Fruit fly (Drosophila melanogaster) whole organism, embryonic: ENCODE results near the gene CG15247.
A peak's percentile ranks its signal among the peaks of the same experiment; 100 is the strongest.

ENCODE experiments used
- B-H2 ChIP-seq: fragments of 200-800 bp; sonication (Bioruptor generic); optimal IDR thresholded peaks from 2 replicates; lab custom pipeline; 2018; ENCODE audit warnings: missing biosample characterization, mild to moderate bottlenecking, missing genetic modification characterization
- Blimp-1 ChIP-seq: fragments of 200-800 bp; sonication (Bioruptor generic); optimal IDR thresholded peaks from 3 replicates; lab custom pipeline; 2018; ENCODE audit warnings: missing biosample characterization, missing genetic modification characterization, mild to moderate bottlenecking, moderate library complexity, missing genetic modification reagents
- CG11504 ChIP-seq: fragments of 200-800 bp; sonication (Bioruptor generic); optimal IDR thresholded peaks from 3 replicates; lab custom pipeline; 2019; ENCODE audit warnings: missing biosample characterization, mild to moderate bottlenecking, missing genetic modification characterization, moderate library complexity
- CG11695 ChIP-seq: fragments of 200-800 bp; sonication (Bioruptor generic); IDR thresholded peaks from 3 replicates; pipeline ENCODE4 v1.3.6; 2022; ENCODE audit warnings: missing biosample characterization, missing genetic modification characterization
- CG11696 ChIP-seq: fragments of 200-800 bp; sonication (Bioruptor generic); IDR thresholded peaks from 2 replicates; pipeline ENCODE4 v1.3.6; 2022; ENCODE audit warnings: missing biosample characterization, missing genetic modification characterization
- CG12104 ChIP-seq: fragments of 200-800 bp; sonication (Bioruptor generic); optimal IDR thresholded peaks from 3 replicates; lab custom pipeline; 2016; ENCODE audit warnings: missing biosample characterization, missing genetic modification characterization
- CG12942 ChIP-seq: fragments of 200-800 bp; sonication (Bioruptor generic); optimal IDR thresholded peaks from 3 replicates; lab custom pipeline; 2016; ENCODE audit warnings: missing biosample characterization, missing genetic modification characterization
- CG16863 ChIP-seq: fragments of 200-800 bp; sonication (Bioruptor generic); optimal IDR thresholded peaks from 3 replicates; lab custom pipeline; 2016; ENCODE audit warnings: missing biosample characterization, missing genetic modification characterization
- CG3065 ChIP-seq: fragments of 200-800 bp; sonication (Bioruptor generic); optimal IDR thresholded peaks from 2 replicates; lab custom pipeline; 2016; ENCODE audit warnings: missing biosample characterization, missing genetic modification characterization
- CG32532 ChIP-seq: fragments of 200-800 bp; sonication (Bioruptor generic); IDR thresholded peaks from 2 replicates; pipeline ENCODE4 v1.3.6; 2022; ENCODE audit warnings: missing biosample characterization, missing genetic modification characterization
- CG32772 ChIP-seq: fragments of 200-800 bp; sonication (Bioruptor generic); IDR thresholded peaks from 2 replicates; pipeline ENCODE4 v1.3.6; 2022; ENCODE audit warnings: missing biosample characterization, missing genetic modification characterization
- CG4404 ChIP-seq: fragments of 200-800 bp; sonication (Bioruptor generic); IDR thresholded peaks from 2 replicates; pipeline ENCODE4 v1.3.6; 2022; ENCODE audit warnings: missing biosample characterization, missing genetic modification characterization
- CG7745 ChIP-seq: fragments of 200-800 bp; sonication (Bioruptor generic); optimal IDR thresholded peaks from 2 replicates; lab custom pipeline; 2018; ENCODE audit warnings: missing biosample characterization, mild to moderate bottlenecking, missing genetic modification characterization, moderate library complexity
- CG8290 ChIP-seq, 3 experiments: fragments of 200-800 bp; sonication (Bioruptor generic); optimal IDR thresholded peaks; 2 replicates each; lab custom pipeline; 2016 to 2019; ENCODE audit warnings: missing biosample characterization in 3 of 3, missing genetic modification characterization in 3 of 3, mild to moderate bottlenecking in 2 of 3, moderate library complexity in 1 of 3
- CrebB ChIP-seq: fragments of 200-800 bp; sonication (Bioruptor generic); optimal IDR thresholded peaks from 3 replicates; lab custom pipeline; 2018; ENCODE audit warnings: missing biosample characterization, mild to moderate bottlenecking, missing genetic modification characterization
- Deaf1 ChIP-seq: fragments of 200-800 bp; optimal IDR thresholded peaks from 3 replicates; lab custom pipeline; 2019; ENCODE audit warnings: missing biosample characterization, mild to moderate bottlenecking, missing genetic modification characterization, moderate library complexity
- Dek ChIP-seq: fragments of 200-800 bp; sonication (Bioruptor generic); optimal IDR thresholded peaks from 3 replicates; lab custom pipeline; 2019; ENCODE audit warnings: missing biosample characterization, mild to moderate bottlenecking, missing genetic modification characterization, moderate library complexity
- Dip2 ChIP-seq: fragments of 200-800 bp; sonication (Bioruptor generic); IDR thresholded peaks from 2 replicates; pipeline ENCODE4 v1.3.6; 2022; ENCODE audit warnings: missing biosample characterization, missing genetic modification characterization
- Dp ChIP-seq: fragments of 200-800 bp; sonication (Bioruptor generic); optimal IDR thresholded peaks from 2 replicates; lab custom pipeline; 2018; ENCODE audit warnings: missing biosample characterization, mild to moderate bottlenecking, missing genetic modification characterization, moderate library complexity
- E2f2 ChIP-seq: fragments of 200-800 bp; sonication (Bioruptor generic); IDR thresholded peaks from 2 replicates; pipeline ENCODE4 v1.3.6; 2022; ENCODE audit warnings: missing biosample characterization, missing genetic modification characterization
- HLH3B ChIP-seq: fragments of 200-800 bp; sonication (Bioruptor generic); IDR thresholded peaks from 2 replicates; pipeline ENCODE4 v1.3.6; 2022; ENCODE audit warnings: missing biosample characterization, missing genetic modification characterization
- HLH54F ChIP-seq: fragments of 200-800 bp; sonication (Bioruptor generic); optimal IDR thresholded peaks from 3 replicates; lab custom pipeline; 2016; ENCODE audit warnings: missing biosample characterization, missing genetic modification characterization
- Med ChIP-seq: fragments of 200-800 bp; sonication (Bioruptor generic); peaks from one replicate; lab custom pipeline; 2016; ENCODE audit warnings: missing biosample characterization, missing genetic modification characterization, mild to moderate bottlenecking, inconsistent platforms, moderate library complexity
- Nf-YB ChIP-seq: fragments of 200-800 bp; sonication (Bioruptor generic); optimal IDR thresholded peaks from 3 replicates; lab custom pipeline; 2019; ENCODE audit warnings: missing biosample characterization, mild to moderate bottlenecking, missing genetic modification characterization, moderate library complexity
- PHDP ChIP-seq: fragments of 200-800 bp; sonication (Bioruptor generic); optimal IDR thresholded peaks from 3 replicates; lab custom pipeline; 2018; ENCODE audit warnings: missing biosample characterization, mild to moderate bottlenecking, missing genetic modification characterization, moderate library complexity
- Sry-β ChIP-seq: fragments of 200-800 bp; sonication (Bioruptor generic); optimal IDR thresholded peaks from 2 replicates; lab custom pipeline; 2018; ENCODE audit warnings: missing biosample characterization, mild to moderate bottlenecking, missing genetic modification characterization, moderate library complexity
- Sry-δ ChIP-seq: fragments of 200-800 bp; sonication (Bioruptor generic); optimal IDR thresholded peaks from 2 replicates; lab custom pipeline; 2016; ENCODE audit warnings: missing biosample characterization, missing genetic modification characterization
- ap ChIP-seq: fragments of 200-800 bp; sonication (Bioruptor generic); IDR thresholded peaks from 2 replicates; pipeline ENCODE4 v1.3.6; 2022; ENCODE audit warnings: missing biosample characterization, missing genetic modification characterization
- en ChIP-seq: fragments of 200-800 bp; sonication (Bioruptor generic); optimal IDR thresholded peaks from 2 replicates; lab custom pipeline; 2016; ENCODE audit warnings: missing biosample characterization, missing genetic modification characterization
- esg ChIP-seq: fragments of 200-800 bp; sonication (Bioruptor generic); conservative IDR thresholded peaks from 2 replicates; pipeline ENCODE4 v1.3.6; 2022; ENCODE audit warnings: missing biosample characterization, missing genetic modification characterization
- ewg ChIP-seq: fragments of 200-800 bp; sonication (Bioruptor generic); optimal IDR thresholded peaks from 3 replicates; lab custom pipeline; 2017; ENCODE audit warnings: mild to moderate bottlenecking, missing biosample characterization, missing genetic modification reagents, missing genetic modification characterization
- fd102C ChIP-seq: fragments of 200-800 bp; sonication (Bioruptor generic); optimal IDR thresholded peaks from 2 replicates; lab custom pipeline; 2018; ENCODE audit warnings: missing biosample characterization, mild to moderate bottlenecking, missing genetic modification characterization, moderate library complexity
- hbn ChIP-seq: fragments of 200-800 bp; sonication (Bioruptor generic); IDR thresholded peaks from 2 replicates; pipeline ENCODE4 v1.3.6; 2022; ENCODE audit warnings: missing biosample characterization, missing genetic modification characterization; ENCODE audit not compliant: partially characterized antibody
- hkb ChIP-seq, 2 experiments: fragments of 200-800 bp in 1 of 2; fragments of >200 bp in 1 of 2; sonication (Bioruptor generic) in 1 of 2; IDR thresholded peaks in 1 of 2; optimal IDR thresholded peaks in 1 of 2; 2 replicates each; pipeline versions ENCODE4 v1.3.6 to Lab custom; 2017 to 2022; ENCODE audit warnings: missing biosample characterization in 1 of 2, missing genetic modification characterization in 1 of 2
- hth ChIP-seq: fragments of >200 bp; optimal IDR thresholded peaks from 2 replicates; lab custom pipeline; 2017; ENCODE audit warnings: inconsistent platforms
- kah ChIP-seq: fragments of 200-800 bp; sonication (Bioruptor generic); optimal IDR thresholded peaks from 2 replicates; lab custom pipeline; 2018; ENCODE audit warnings: missing biosample characterization, mild to moderate bottlenecking, missing genetic modification characterization
- lola ChIP-seq, 3 experiments: fragments of >200 bp in 2 of 3; fragments of 200-800 bp in 1 of 3; sonication (Bioruptor generic) in 1 of 3; optimal IDR thresholded peaks; 2 replicates each; lab custom pipeline; 2017 to 2019; ENCODE audit warnings: missing biosample characterization in 3 of 3, missing genetic modification characterization in 3 of 3, mild to moderate bottlenecking in 1 of 3, moderate library complexity in 1 of 3
- lov ChIP-seq, 2 experiments: fragments of 200-800 bp in 1 of 2; fragments of >200 bp in 1 of 2; sonication (Bioruptor generic) in 1 of 2; IDR thresholded peaks in 1 of 2; optimal IDR thresholded peaks in 1 of 2; 2 replicates in 1 of 2; 3 replicates in 1 of 2; pipeline versions ENCODE4 v1.3.6 to Lab custom; 2017 to 2022; ENCODE audit warnings: missing biosample characterization in 1 of 2, missing genetic modification characterization in 1 of 2
- mld ChIP-seq: fragments of 200-800 bp; sonication (Bioruptor generic); IDR thresholded peaks from 3 replicates; pipeline ENCODE4 v1.3.6; 2022; ENCODE audit warnings: missing biosample characterization, missing genetic modification characterization; ENCODE audit not compliant: partially characterized antibody
- pan ChIP-seq, 4 experiments: fragments of >200 bp in 3 of 4; fragments of 200-800 bp in 1 of 4; sonication (Bioruptor generic) in 1 of 4; optimal IDR thresholded peaks in 3 of 4; IDR thresholded peaks in 1 of 4; 2 replicates each; pipeline versions ENCODE4 v1.3.6 to Lab custom; 2017 to 2022; ENCODE audit warnings: missing biosample characterization in 2 of 4, missing genetic modification characterization in 2 of 4, mixed read lengths in 1 of 4
- prd ChIP-seq, 3 experiments: fragments of >200 bp in 2 of 3; fragments of 200-800 bp in 1 of 3; sonication (Bioruptor generic) in 1 of 3; optimal IDR thresholded peaks in 2 of 3; IDR thresholded peaks in 1 of 3; 2 replicates in 2 of 3; 3 replicates in 1 of 3; pipeline versions ENCODE4 v1.3.6 to Lab custom; 2017 to 2022; ENCODE audit warnings: missing biosample characterization in 1 of 3, missing genetic modification characterization in 1 of 3
- seq ChIP-seq: fragments of 200-800 bp; sonication (Bioruptor generic); IDR thresholded peaks from 2 replicates; pipeline ENCODE4 v1.3.6; 2022; ENCODE audit warnings: missing biosample characterization, missing genetic modification characterization
- sisA ChIP-seq: fragments of 200-800 bp; sonication (Bioruptor generic); IDR thresholded peaks from 2 replicates; pipeline ENCODE4 v1.3.6; 2022; ENCODE audit warnings: missing biosample characterization, missing genetic modification characterization
- slp2 ChIP-seq: fragments of 200-800 bp; sonication (Bioruptor generic); optimal IDR thresholded peaks from 2 replicates; lab custom pipeline; 2016; ENCODE audit warnings: missing biosample characterization, missing genetic modification characterization
- ssp ChIP-seq: fragments of 200-800 bp; sonication (Bioruptor generic); IDR thresholded peaks from 2 replicates; pipeline ENCODE4 v1.3.6; 2022; ENCODE audit warnings: missing biosample characterization, missing genetic modification characterization

Gene CG15247

dm6 chrX:9875948-9876853 lies at the start of gene CG15247 (continued):
- peak; percentile 52 for TF ChIP-seq CG12104 (GFP tag; lab: Kevin White, UChicago)
- peak; percentile 38 for TF ChIP-seq CG16863 (GFP tag; lab: Kevin White, UChicago)
- peak; percentile 31 for TF ChIP-seq Nf-YB (GFP tag; lab: Kevin White, UChicago)
- peak; percentile 79 for TF ChIP-seq esg (GFP tag; lab: Robert Waterston, UW)
- peak; percentile 87 for TF ChIP-seq CG32532 (GFP tag; lab: Robert Waterston, UW)
- TF ChIP-seq ap (GFP tag; lab: Robert Waterston, UW): peak; percentile 70
- peak in 1 of 3 experiments; percentile 56 for TF ChIP-seq lola (GFP tag; optimal IDR thresholded peaks at IDR 0.05; lab: Kevin White, UChicago)
- TF ChIP-seq Med (GFP tag; lab: Kevin White, UChicago): peak; percentile 93
- TF ChIP-seq Deaf1: peak; percentile 24
- no peak for TF ChIP-seq mld
- peak; percentile 83 for TF ChIP-seq HLH3B
- peak; percentile 64 for TF ChIP-seq CG4404 (GFP tag; lab: Robert Waterston, UW)
- peak; percentile 74 for TF ChIP-seq PHDP (tag; lab: Kevin White, UChicago)
- TF ChIP-seq prd (optimal IDR thresholded peaks at IDR 0.05; lab: Kevin White, UChicago): no peak
- peak; percentile 81 for TF ChIP-seq prd (GFP tag; IDR thresholded peaks at IDR 0.05; lab: Robert Waterston, UW)
- TF ChIP-seq CG7745 (tag; lab: Kevin White, UChicago): no peak
- peak; percentile 7 for TF ChIP-seq CG3065
- no peak for TF ChIP-seq pan (optimal IDR thresholded peaks at IDR 0.05; lab: Kevin White, UChicago)
- TF ChIP-seq pan (GFP tag; optimal IDR thresholded peaks at IDR 0.05 in 1 of 2, IDR thresholded peaks at IDR 0.05 in 1 of 2): peak in 1 of 2 experiments; percentile 87
- TF ChIP-seq CG32772: peak; percentile 84
- peak; percentile 78 for TF ChIP-seq sisA
- TF ChIP-seq en (GFP tag; lab: Kevin White, UChicago): peak; percentile 56
- TF ChIP-seq CG11696 (GFP tag; lab: Robert Waterston, UW): peak; percentile 58
- no peak for TF ChIP-seq hth (lab: Kevin White, UChicago)
- TF ChIP-seq CG8290 (GFP tag; optimal IDR thresholded peaks at IDR 0.05; lab: Kevin White, UChicago): peak; percentile 6
- no peak for TF ChIP-seq CG8290 (tag; optimal IDR thresholded peaks at IDR 0.05; lab: Kevin White, UChicago)
- TF ChIP-seq E2f2: peak; percentile 42
- TF ChIP-seq Sry-β (GFP tag; lab: Kevin White, UChicago): no peak
- no peak for TF ChIP-seq hkb (optimal IDR thresholded peaks at IDR 0.05; lab: Kevin White, UChicago)
- peak; percentile 80 for TF ChIP-seq hkb (GFP tag; IDR thresholded peaks at IDR 0.05; lab: Robert Waterston, UW)
- peak; percentile 59 for TF ChIP-seq HLH54F (GFP tag; lab: Kevin White, UChicago)
- TF ChIP-seq Dip2: no peak
- TF ChIP-seq Dp (GFP tag; lab: Kevin White, UChicago): no peak
- peak; percentile 68 for TF ChIP-seq B-H2 (GFP tag; lab: Kevin White, UChicago)
- TF ChIP-seq fd102C (GFP tag; lab: Kevin White, UChicago): no peak
- peak; percentile 64 for TF ChIP-seq ssp (GFP tag; lab: Robert Waterston, UW)
- peak; percentile 58 for TF ChIP-seq Dek (tag; lab: Kevin White, UChicago)
- peak; percentile 79 for TF ChIP-seq CG11504 (tag; lab: Kevin White, UChicago)
- TF ChIP-seq CrebB (tag; lab: Kevin White, UChicago): peak; percentile 27
- TF ChIP-seq kah: peak; percentile 22
- peak; percentile 54 for TF ChIP-seq slp2 (GFP tag; lab: Kevin White, UChicago)
- TF ChIP-seq ewg (GFP tag; lab: Kevin White, UChicago): peak; percentile 49
- peak; percentile 13 for TF ChIP-seq Sry-δ (GFP tag; lab: Kevin White, UChicago)
- TF ChIP-seq CG12942 (GFP tag; lab: Kevin White, UChicago): peak; percentile 22
- TF ChIP-seq CG11695: peak; percentile 75; the same call in 2 of the 3 replicates
- peak; percentile 70 for TF ChIP-seq seq (GFP tag; lab: Robert Waterston, UW)
- peak; percentile 71 for TF ChIP-seq Blimp-1
- no peak for TF ChIP-seq lov (optimal IDR thresholded peaks at IDR 0.05; lab: Kevin White, UChicago)
- TF ChIP-seq lov (GFP tag; IDR thresholded peaks at IDR 0.05; lab: Robert Waterston, UW): peak; percentile 55; the same call in 1 of the 3 replicates
- TF ChIP-seq hbn: no peak
